Fruit fly (Drosophila melanogaster) whole organism, wandering third instar larva: Measurements from ENCODE around the gene pum.

Experiments
- CG32264 ChIP-seq: fragments of 200-800 bp; sonication (Bioruptor generic); optimal IDR thresholded peaks from 2 replicates; lab custom pipeline; 2016; ENCODE audit warnings: missing biosample characterization, missing genetic modification characterization
- CrebA ChIP-seq: fragments of 200-800 bp; sonication (Bioruptor generic); optimal IDR thresholded peaks from 2 replicates; lab custom pipeline; 2016; ENCODE audit warnings: missing biosample characterization, mild to moderate bottlenecking, missing genetic modification characterization, borderline replicate concordance
- Dfd ChIP-seq: fragments of >200 bp; optimal IDR thresholded peaks from 2 replicates; lab custom pipeline; 2017; ENCODE audit warnings: missing biosample characterization, missing genetic modification characterization
- Dif ChIP-seq: fragments of 200-275, 200-300 bp; sonication (Bioruptor generic); optimal IDR thresholded peaks from 2 replicates; lab custom pipeline; 2018; ENCODE audit warnings: missing biosample characterization, missing genetic modification characterization; ENCODE audit not compliant: partially characterized antibody
- GATAd ChIP-seq: sonication (Bioruptor generic); optimal IDR thresholded peaks from 2 replicates; lab custom pipeline; 2016; ENCODE audit warnings: missing biosample characterization, missing genetic modification characterization
- HLH106 ChIP-seq: fragments of 200-800 bp; optimal IDR thresholded peaks from 3 replicates; lab custom pipeline; 2019; ENCODE audit warnings: missing biosample characterization, mild to moderate bottlenecking, missing genetic modification characterization, moderate library complexity
- Hnf4 ChIP-seq: fragments of 200-800 bp; sonication (Bioruptor generic); optimal IDR thresholded peaks from 2 replicates; lab custom pipeline; 2016; ENCODE audit warnings: missing biosample characterization, mild to moderate bottlenecking, missing genetic modification characterization
- Hr78 ChIP-seq: fragments of >200 bp; optimal IDR thresholded peaks from 2 replicates; lab custom pipeline; 2017; ENCODE audit warnings: missing biosample characterization, missing genetic modification characterization
- Hr83 ChIP-seq: fragments of 200-300 bp; sonication (Bioruptor generic); optimal IDR thresholded peaks from 2 replicates; lab custom pipeline; 2016; ENCODE audit warnings: missing biosample characterization, mild to moderate bottlenecking, missing genetic modification characterization, moderate library complexity; ENCODE audit not compliant: poor library complexity, severe bottlenecking
- Jra ChIP-seq: sonication (Bioruptor generic); optimal IDR thresholded peaks from 2 replicates; lab custom pipeline; 2016; ENCODE audit warnings: missing biosample characterization, missing genetic modification characterization
- Mio ChIP-seq: sonication (Bioruptor generic); optimal IDR thresholded peaks from 2 replicates; lab custom pipeline; 2016; ENCODE audit warnings: missing biosample characterization, missing genetic modification characterization
- Myc ChIP-seq: fragments of >200 bp; optimal IDR thresholded peaks from 2 replicates; lab custom pipeline; 2017
- N ChIP-seq: fragments of >200 bp; optimal IDR thresholded peaks from 2 replicates; lab custom pipeline; 2018; ENCODE audit warnings: missing biosample characterization, missing external identifiers, missing genetic modification characterization
- OdsH ChIP-seq: fragments of 200-800 bp; sonication (Bioruptor generic); optimal IDR thresholded peaks from 2 replicates; lab custom pipeline; 2016; ENCODE audit warnings: missing biosample characterization, mild to moderate bottlenecking, missing genetic modification characterization
- Rel ChIP-seq, 2 experiments: fragments of 200-800 bp; sonication (Bioruptor generic) in 1 of 2; optimal IDR thresholded peaks; 2 replicates in 1 of 2; 3 replicates in 1 of 2; lab custom pipeline; 2016 to 2019; ENCODE audit warnings: mild to moderate bottlenecking in 2 of 2, missing biosample characterization in 2 of 2, missing genetic modification characterization in 2 of 2, moderate library complexity in 1 of 2
- Sp1 ChIP-seq: fragments of 200-800 bp; sonication (Bioruptor generic); optimal IDR thresholded peaks from 3 replicates; lab custom pipeline; 2019; ENCODE audit warnings: missing biosample characterization, mild to moderate bottlenecking, missing genetic modification characterization, moderate library complexity
- br ChIP-seq: fragments of 200-800 bp; sonication (Bioruptor generic); optimal IDR thresholded peaks from 2 replicates; lab custom pipeline; 2016; ENCODE audit warnings: missing biosample characterization, missing genetic modification characterization
- brk ChIP-seq: fragments of 200-800 bp; sonication (Bioruptor generic); optimal IDR thresholded peaks from 2 replicates; lab custom pipeline; 2016; ENCODE audit warnings: missing biosample characterization, mild to moderate bottlenecking, missing genetic modification characterization
- dl ChIP-seq, 2 experiments: fragments of 175-275, 200-275 bp in 1 of 2; fragments of 200-275 bp in 1 of 2; sonication (Bioruptor generic); optimal IDR thresholded peaks; lab custom pipeline; 2018; ENCODE audit warnings: mild to moderate bottlenecking in 2 of 2, missing biosample characterization in 2 of 2, missing genetic modification characterization in 2 of 2, moderate library complexity in 2 of 2; ENCODE audit not compliant: partially characterized antibody in 2 of 2, insufficient read depth in 1 of 2
- dmrt93B ChIP-seq: fragments of 200-800 bp; sonication (Bioruptor generic); optimal IDR thresholded peaks from 2 replicates; lab custom pipeline; 2018; ENCODE audit warnings: missing biosample characterization, mild to moderate bottlenecking, missing genetic modification characterization
- foxo ChIP-seq, 2 experiments: fragments of 200-800 bp; sonication (Bioruptor generic); optimal IDR thresholded peaks; 2 replicates in 1 of 2; 3 replicates in 1 of 2; lab custom pipeline; 2016 to 2017; ENCODE audit warnings: missing biosample characterization in 2 of 2, missing genetic modification characterization in 2 of 2
- fru ChIP-seq: fragments of 200-800 bp; sonication (Bioruptor generic); optimal IDR thresholded peaks from 3 replicates; lab custom pipeline; 2016; ENCODE audit warnings: missing biosample characterization, mild to moderate bottlenecking, missing genetic modification characterization
- h ChIP-seq: fragments of 200-800 bp; sonication (Bioruptor generic); optimal IDR thresholded peaks from 3 replicates; lab custom pipeline; 2016; ENCODE audit warnings: missing biosample characterization, mild to moderate bottlenecking, missing genetic modification characterization
- jim ChIP-seq: fragments of 175-275, 200-325 bp; sonication (Bioruptor generic); optimal IDR thresholded peaks from 2 replicates; lab custom pipeline; 2016; ENCODE audit warnings: missing biosample characterization, mild to moderate bottlenecking, missing genetic modification characterization
- lola ChIP-seq: fragments of >200 bp; optimal IDR thresholded peaks from 2 replicates; lab custom pipeline; 2017; ENCODE audit warnings: missing biosample characterization, missing genetic modification characterization
- pan ChIP-seq: fragments of >200 bp; optimal IDR thresholded peaks from 2 replicates; lab custom pipeline; 2017
- psq ChIP-seq: fragments of 200-800 bp; sonication (Bioruptor generic); optimal IDR thresholded peaks from 3 replicates; lab custom pipeline; 2017; ENCODE audit warnings: missing biosample characterization, mild to moderate bottlenecking, missing genetic modification characterization, moderate library complexity
- rgr ChIP-seq: fragments of 200-800 bp; sonication (Bioruptor generic); optimal IDR thresholded peaks from 3 replicates; lab custom pipeline; 2016; ENCODE audit warnings: missing biosample characterization, mild to moderate bottlenecking, missing genetic modification characterization
- sage ChIP-seq: fragments of 200-800 bp; sonication (Bioruptor generic); optimal IDR thresholded peaks from 2 replicates; lab custom pipeline; 2016; ENCODE audit warnings: missing biosample characterization, mild to moderate bottlenecking, missing genetic modification characterization
- tai ChIP-seq: sonication (Bioruptor generic); optimal IDR thresholded peaks from 2 replicates; lab custom pipeline; 2016; ENCODE audit warnings: missing biosample characterization, missing genetic modification characterization
- usp ChIP-seq: fragments of >200 bp; optimal IDR thresholded peaks from 2 replicates; lab custom pipeline; 2017; ENCODE audit warnings: missing biosample characterization, missing genetic modification characterization

The pum gene

DNA sequence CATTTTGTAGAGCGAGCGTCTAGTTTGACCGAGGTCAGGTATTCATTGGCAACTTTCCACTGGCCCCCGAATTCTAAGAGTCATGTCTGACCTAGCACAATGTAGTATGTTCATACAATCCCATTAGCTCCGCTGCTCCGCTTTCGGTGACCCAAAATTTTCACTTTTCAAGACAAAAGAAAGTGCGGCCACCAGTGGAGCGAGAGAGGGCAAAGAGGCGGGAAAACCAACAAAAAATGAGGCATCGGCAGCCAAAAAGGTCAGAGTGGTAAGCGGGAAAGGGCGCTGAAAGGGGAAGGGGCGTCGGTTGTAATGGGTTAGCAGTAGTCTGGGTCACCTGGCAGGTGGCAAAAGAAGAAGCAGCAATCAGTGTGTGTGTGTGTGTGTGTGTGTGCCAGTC lies 21.9 kb downstream of the pum start:
- TF ChIP-seq foxo (GFP tag; optimal IDR thresholded peaks at IDR 0.05; lab: Kevin White, UChicago), result no peak
- no peak for TF ChIP-seq Hnf4 (GFP tag; lab: Kevin White, UChicago)
- TF ChIP-seq CrebA, result no peak

DNA sequence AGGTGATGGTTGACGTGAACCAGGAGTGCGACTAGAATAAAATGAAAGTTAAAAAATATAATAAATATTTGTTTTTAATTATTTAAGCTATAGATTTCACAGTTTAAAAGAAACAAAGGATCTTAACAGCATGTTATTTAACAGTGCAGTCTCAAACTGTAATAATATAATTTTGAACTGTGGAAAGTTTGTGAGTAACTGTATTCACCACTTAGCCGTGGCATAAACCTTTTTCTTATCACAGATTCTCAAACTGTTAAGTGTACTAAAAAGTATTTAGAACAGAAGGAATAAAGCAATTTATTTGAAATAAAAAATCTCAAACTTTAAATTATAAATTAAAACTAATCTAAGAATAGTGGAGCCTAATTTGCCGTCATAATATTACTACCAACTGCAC lies 23.2 kb downstream of the pum start:
- TF ChIP-seq fru (GFP tag; lab: Kevin White, UChicago) (no peak), Myc (peak; percentile 100), Hr83 (no peak), Mio (GFP tag; lab: Kevin White, UChicago) (no peak), psq (GFP tag; lab: Kevin White, UChicago) (no peak), Dfd (GFP tag; lab: Kevin White, UChicago) (no peak)
- TF ChIP-seq, all 38 proteins: peak for 1

dm6 chr3R:9213029-9213428 lies 24.5 kb downstream of the pum start:
- TF ChIP-seq h (peak; percentile 4), brk (GFP tag; lab: Kevin White, UChicago) (no peak)
- TF ChIP-seq, all 38 proteins: peak for 1

DNA sequence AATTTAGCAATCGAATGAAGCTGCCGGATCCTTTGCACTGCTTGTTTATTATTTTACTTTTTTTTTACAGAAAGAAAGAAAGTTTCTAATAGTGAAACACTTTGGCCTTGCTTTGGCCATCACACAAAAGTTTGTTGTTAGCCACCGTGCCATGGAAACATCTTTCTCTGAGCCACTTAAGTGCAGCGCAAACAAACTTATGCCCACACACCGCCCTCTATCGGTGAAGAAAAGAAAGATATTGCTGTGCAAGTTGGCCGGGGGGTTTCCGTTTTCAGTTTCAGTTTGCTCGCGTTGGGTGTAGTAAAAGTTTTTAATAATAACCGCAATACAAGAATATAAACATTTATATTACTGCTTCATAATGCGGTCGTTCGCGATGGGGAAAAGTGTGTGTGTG lies 41.7 kb downstream of the pum start:
- TF ChIP-seq jim (no peak), h (no peak), Sp1 (GFP tag; lab: Kevin White, UChicago) (no peak), dmrt93B (GFP tag; lab: Kevin White, UChicago) (no peak), sage (GFP tag; lab: Kevin White, UChicago) (no peak), br (GFP tag; lab: Kevin White, UChicago) (no peak), Hr78 (no peak), Dfd (GFP tag; lab: Kevin White, UChicago) (no peak), Mio (GFP tag; lab: Kevin White, UChicago) (no peak), HLH106 (tag; lab: Kevin White, UChicago) (no peak), psq (GFP tag; lab: Kevin White, UChicago) (no peak), Hnf4 (GFP tag; lab: Kevin White, UChicago) (no peak), fru (GFP tag; lab: Kevin White, UChicago) (no peak), rgr (GFP tag; lab: Kevin White, UChicago) (no peak), tai (no peak), OdsH (GFP tag; lab: Kevin White, UChicago) (no peak), Jra (GFP tag; lab: Kevin White, UChicago) (no peak), brk (GFP tag; lab: Kevin White, UChicago) (no peak)

- TF ChIP-seq Dif (GFP tag; lab: Kevin White, UChicago) (no peak), psq (GFP tag; lab: Kevin White, UChicago) (no peak), sage (GFP tag; lab: Kevin White, UChicago) (no peak), Myc (no peak), h (no peak), GATAd (GFP tag; lab: Kevin White, UChicago) (no peak), dmrt93B (GFP tag; lab: Kevin White, UChicago) (no peak), N (GFP tag; lab: Kevin White, UChicago) (no peak), tai (no peak), foxo (GFP tag; optimal IDR thresholded peaks at IDR 0.05; lab: Kevin White, UChicago) (peak in 1 of 2 experiments; percentile 8), CG32264 (GFP tag; lab: Kevin White, UChicago) (no peak), pan (no peak), dl (GFP tag; optimal IDR thresholded peaks at IDR 0.05; lab: Kevin White, UChicago; ENCODE audit: insufficient read depth in 1 of 2, partially characterized antibody in 2 of 2) (no peak), Rel (GFP tag; optimal IDR thresholded peaks at IDR 0.05; lab: Kevin White, UChicago) (no peak), Rel (tag; optimal IDR thresholded peaks at IDR 0.05; lab: Kevin White, UChicago) (no peak), Dfd (GFP tag; lab: Kevin White, UChicago) (peak; percentile 66), rgr (GFP tag; lab: Kevin White, UChicago) (no peak), usp (GFP tag; lab: Kevin White, UChicago) (no peak), lola (GFP tag; lab: Kevin White, UChicago) (no peak), Sp1 (GFP tag; lab: Kevin White, UChicago) (no peak), fru (GFP tag; lab: Kevin White, UChicago) (peak; percentile 8), HLH106 (tag; lab: Kevin White, UChicago) (no peak)
These were observed 47.4 kb downstream of the pum start for dm6 chr3R:9189890-9190640.
